Fruit fly (Drosophila melanogaster) whole organism, embryonic: ENCODE measurements around the gene CG11741.

Source experiments
- B-H2 ChIP-seq: fragments of 200-800 bp; sonication (Bioruptor generic); optimal IDR thresholded peaks from 2 replicates; lab custom pipeline; 2018; ENCODE audit warnings: missing biosample characterization, mild to moderate bottlenecking, missing genetic modification characterization
- CG10979 ChIP-seq: fragments of 200-800 bp; sonication (Bioruptor generic); optimal IDR thresholded peaks from 2 replicates; lab custom pipeline; 2018; ENCODE audit warnings: missing biosample characterization, mild to moderate bottlenecking, missing genetic modification characterization, moderate library complexity
- CG11085 ChIP-seq: fragments of 200-800 bp; sonication (Bioruptor generic); IDR thresholded peaks from 2 replicates; pipeline ENCODE4 v1.3.6; 2022; ENCODE audit warnings: missing biosample characterization, missing genetic modification characterization
- CG11456 ChIP-seq: fragments of 200-800 bp; sonication (Bioruptor generic); IDR thresholded peaks from 3 replicates; pipeline ENCODE4 v1.3.6; 2022; ENCODE audit warnings: missing biosample characterization, missing genetic modification characterization
- CG13287 ChIP-seq: fragments of 200-800 bp; sonication (Bioruptor generic); IDR thresholded peaks from 2 replicates; pipeline ENCODE4 v1.3.6; 2022; ENCODE audit warnings: missing biosample characterization, missing genetic modification characterization; ENCODE audit not compliant: partially characterized antibody
- CG13894 ChIP-seq: fragments of 200-800 bp; sonication (Bioruptor generic); optimal IDR thresholded peaks from 3 replicates; lab custom pipeline; 2018; ENCODE audit warnings: missing biosample characterization, mild to moderate bottlenecking, missing genetic modification characterization, moderate library complexity
- CG15073 ChIP-seq: fragments of 200-800 bp; sonication (Bioruptor generic); optimal IDR thresholded peaks from 2 replicates; lab custom pipeline; 2016; ENCODE audit warnings: missing biosample characterization, missing genetic modification characterization
- CG15696 ChIP-seq: fragments of 200-800 bp; sonication (Bioruptor generic); optimal IDR thresholded peaks from 2 replicates; lab custom pipeline; 2019; ENCODE audit warnings: missing biosample characterization, mild to moderate bottlenecking, missing genetic modification characterization, moderate library complexity
- CG18599 ChIP-seq: fragments of 200-800 bp; sonication (Bioruptor generic); optimal IDR thresholded peaks from 3 replicates; lab custom pipeline; 2017; ENCODE audit warnings: missing biosample characterization, missing genetic modification characterization, mild to moderate bottlenecking, moderate library complexity, missing genetic modification reagents
- CG18764 ChIP-seq: fragments of 200-800 bp; sonication (Bioruptor generic); optimal IDR thresholded peaks from 3 replicates; lab custom pipeline; 2016; ENCODE audit warnings: missing biosample characterization, missing genetic modification characterization
- CG4404 ChIP-seq: fragments of 200-800 bp; sonication (Bioruptor generic); IDR thresholded peaks from 2 replicates; pipeline ENCODE4 v1.3.6; 2022; ENCODE audit warnings: missing biosample characterization, missing genetic modification characterization
- CG5180 ChIP-seq: fragments of 200-800 bp; sonication (Bioruptor generic); optimal IDR thresholded peaks from 3 replicates; lab custom pipeline; 2017; ENCODE audit warnings: missing biosample characterization, missing genetic modification characterization, mild to moderate bottlenecking, moderate library complexity, missing genetic modification reagents
- CG6813 ChIP-seq: fragments of 200-800 bp; sonication (Bioruptor generic); optimal IDR thresholded peaks from 2 replicates; lab custom pipeline; 2017; ENCODE audit warnings: missing biosample characterization, missing genetic modification characterization, mild to moderate bottlenecking, moderate library complexity, missing genetic modification reagents
- CG7745 ChIP-seq: fragments of 200-800 bp; sonication (Bioruptor generic); optimal IDR thresholded peaks from 2 replicates; lab custom pipeline; 2018; ENCODE audit warnings: missing biosample characterization, mild to moderate bottlenecking, missing genetic modification characterization, moderate library complexity
- CG7987 ChIP-seq: fragments of 200-800 bp; sonication (Bioruptor generic); optimal IDR thresholded peaks from 2 replicates; lab custom pipeline; 2018; ENCODE audit warnings: missing biosample characterization, mild to moderate bottlenecking, missing genetic modification characterization, moderate library complexity
- CG8944 ChIP-seq: fragments of 200-800 bp; sonication (Bioruptor generic); optimal IDR thresholded peaks from 3 replicates; lab custom pipeline; 2016; ENCODE audit warnings: missing biosample characterization, missing genetic modification characterization
- CG9609 ChIP-seq: fragments of 200-800 bp; sonication (Bioruptor generic); optimal IDR thresholded peaks from 3 replicates; lab custom pipeline; 2016; ENCODE audit warnings: missing biosample characterization, missing genetic modification characterization
- D ChIP-seq, 2 experiments: fragments of 200-800 bp in 1 of 2; fragments of >200 bp in 1 of 2; sonication (Bioruptor generic) in 1 of 2; optimal IDR thresholded peaks; 2 replicates in 1 of 2; 3 replicates in 1 of 2; lab custom pipeline; 2017; ENCODE audit warnings: mild to moderate bottlenecking in 1 of 2, missing biosample characterization in 1 of 2, missing genetic modification characterization in 1 of 2, missing genetic modification reagents in 1 of 2
- Eip74EF ChIP-seq, 2 experiments: fragments of 200-800 bp in 1 of 2; fragments of >200 bp in 1 of 2; sonication (Bioruptor generic) in 1 of 2; optimal IDR thresholded peaks; 2 replicates each; lab custom pipeline; 2017 to 2019; ENCODE audit warnings: missing biosample characterization in 2 of 2, missing genetic modification characterization in 2 of 2, mild to moderate bottlenecking in 1 of 2, moderate library complexity in 1 of 2
- HLH4C ChIP-seq: fragments of 200-800 bp; sonication (Bioruptor generic); IDR thresholded peaks from 3 replicates; pipeline ENCODE4 v1.3.6; 2022; ENCODE audit warnings: missing biosample characterization, missing genetic modification characterization; ENCODE audit not compliant: partially characterized antibody
- Hand ChIP-seq: fragments of 200-800 bp; sonication (Bioruptor generic); optimal IDR thresholded peaks from 2 replicates; lab custom pipeline; 2017; ENCODE audit warnings: mild to moderate bottlenecking, missing biosample characterization, missing genetic modification reagents, missing genetic modification characterization
- Hmr ChIP-seq: fragments of 200-800 bp; sonication (Bioruptor generic); optimal IDR thresholded peaks from 3 replicates; lab custom pipeline; 2017; ENCODE audit warnings: mild to moderate bottlenecking, missing biosample characterization, missing genetic modification reagents, missing genetic modification characterization
- Lpt ChIP-seq: fragments of >200 bp; optimal IDR thresholded peaks from 2 replicates; lab custom pipeline; 2018; ENCODE audit warnings: missing biosample characterization, missing genetic modification characterization
- MBD-R2 ChIP-seq: fragments of 200-800 bp; sonication (Bioruptor generic); IDR thresholded peaks from 2 replicates; pipeline ENCODE4 v1.3.6; 2022; ENCODE audit warnings: missing biosample characterization, missing genetic modification characterization
- Sin3A ChIP-seq: fragments of >200 bp; optimal IDR thresholded peaks from 2 replicates; lab custom pipeline; 2018
- Sox100B ChIP-seq: fragments of 200-800 bp; sonication (Bioruptor generic); optimal IDR thresholded peaks from 3 replicates; lab custom pipeline; 2018; ENCODE audit warnings: missing biosample characterization, mild to moderate bottlenecking, missing genetic modification characterization
- Sry-β ChIP-seq: fragments of 200-800 bp; sonication (Bioruptor generic); optimal IDR thresholded peaks from 2 replicates; lab custom pipeline; 2018; ENCODE audit warnings: missing biosample characterization, mild to moderate bottlenecking, missing genetic modification characterization, moderate library complexity
- Usf ChIP-seq: fragments of 200-800 bp; sonication (Bioruptor generic); optimal IDR thresholded peaks from 2 replicates; lab custom pipeline; 2017; ENCODE audit warnings: missing genotype, missing biosample characterization, missing genetic modification characterization
- ab ChIP-seq: fragments of 200-800 bp; sonication (Bioruptor generic); optimal IDR thresholded peaks from 2 replicates; lab custom pipeline; 2016; ENCODE audit warnings: missing biosample characterization, missing genetic modification characterization
- al ChIP-seq: fragments of 200-800 bp; sonication (Bioruptor generic); IDR thresholded peaks from 2 replicates; pipeline ENCODE4 v1.3.6; 2022; ENCODE audit warnings: missing biosample characterization, missing genetic modification characterization
- aop ChIP-seq: fragments of 200-800 bp; sonication (Bioruptor generic); IDR thresholded peaks from 2 replicates; pipeline ENCODE4 v1.3.6; 2022; ENCODE audit warnings: missing biosample characterization, missing genetic modification characterization
- bcd ChIP-seq: fragments of 200-800 bp; sonication (Bioruptor generic); optimal IDR thresholded peaks from 2 replicates; lab custom pipeline; 2017; ENCODE audit warnings: missing biosample characterization, mild to moderate bottlenecking, missing genetic modification characterization
- bsh ChIP-seq, 2 experiments: fragments of 200-800 bp; sonication (Bioruptor generic); optimal IDR thresholded peaks; 2 replicates each; lab custom pipeline; 2017 to 2018; ENCODE audit warnings: mild to moderate bottlenecking in 2 of 2, missing biosample characterization in 2 of 2, missing genetic modification characterization in 2 of 2, moderate library complexity in 1 of 2
- cg ChIP-seq: fragments of 200-800 bp; sonication (Bioruptor generic); optimal IDR thresholded peaks from 3 replicates; lab custom pipeline; 2019; ENCODE audit warnings: missing biosample characterization, mild to moderate bottlenecking, missing genetic modification characterization, moderate library complexity
- dmrt11E ChIP-seq: fragments of 200-800 bp; sonication (Bioruptor generic); optimal IDR thresholded peaks from 3 replicates; lab custom pipeline; 2018; ENCODE audit warnings: missing biosample characterization, mild to moderate bottlenecking, missing genetic modification characterization, moderate library complexity
- eve ChIP-seq, 2 experiments: fragments of >200 bp; optimal IDR thresholded peaks; 2 replicates each; lab custom pipeline; 2017; ENCODE audit warnings: missing biosample characterization in 2 of 2, missing genetic modification characterization in 2 of 2
- fd102C ChIP-seq: fragments of 200-800 bp; sonication (Bioruptor generic); optimal IDR thresholded peaks from 2 replicates; lab custom pipeline; 2018; ENCODE audit warnings: missing biosample characterization, mild to moderate bottlenecking, missing genetic modification characterization, moderate library complexity
- fd96Cb ChIP-seq: fragments of 200-800 bp; sonication (Bioruptor generic); optimal IDR thresholded peaks from 2 replicates; lab custom pipeline; 2018; ENCODE audit warnings: missing biosample characterization, mild to moderate bottlenecking, missing genetic modification characterization, moderate library complexity
- hb ChIP-seq: fragments of 200-800 bp; sonication (Bioruptor generic); IDR thresholded peaks from 3 replicates; pipeline ENCODE4 v1.3.6; 2022; ENCODE audit warnings: missing biosample characterization, missing genetic modification characterization; ENCODE audit not compliant: partially characterized antibody
- hbn ChIP-seq: fragments of 200-800 bp; sonication (Bioruptor generic); IDR thresholded peaks from 2 replicates; pipeline ENCODE4 v1.3.6; 2022; ENCODE audit warnings: missing biosample characterization, missing genetic modification characterization; ENCODE audit not compliant: partially characterized antibody
- kah ChIP-seq: fragments of 200-800 bp; sonication (Bioruptor generic); optimal IDR thresholded peaks from 2 replicates; lab custom pipeline; 2018; ENCODE audit warnings: missing biosample characterization, mild to moderate bottlenecking, missing genetic modification characterization
- nom ChIP-seq: fragments of 200-800 bp; sonication (Bioruptor generic); optimal IDR thresholded peaks from 2 replicates; lab custom pipeline; 2017; ENCODE audit warnings: missing biosample characterization, missing genetic modification characterization, mild to moderate bottlenecking, moderate library complexity, missing genetic modification reagents
- salm ChIP-seq: fragments of 200-800 bp; sonication (Bioruptor generic); optimal IDR thresholded peaks from 2 replicates; lab custom pipeline; 2018; ENCODE audit warnings: missing biosample characterization, mild to moderate bottlenecking, missing genetic modification characterization
- so ChIP-seq: fragments of 200-800 bp; sonication (Bioruptor generic); IDR thresholded peaks from 3 replicates; pipeline ENCODE4 v1.3.6; 2022; ENCODE audit warnings: missing biosample characterization, missing genetic modification characterization
- tin ChIP-seq: fragments of 200-800 bp; sonication (Bioruptor generic); optimal IDR thresholded peaks from 3 replicates; lab custom pipeline; 2016; ENCODE audit warnings: missing biosample characterization, missing genetic modification characterization
- usp ChIP-seq: fragments of >200 bp; optimal IDR thresholded peaks from 2 replicates; lab custom pipeline; 2017; ENCODE audit warnings: missing biosample characterization, missing genetic modification characterization
- vvl ChIP-seq: fragments of 200-800 bp; sonication (Bioruptor generic); IDR thresholded peaks from 2 replicates; pipeline ENCODE4 v1.3.6; 2022; ENCODE audit warnings: missing biosample characterization, missing genetic modification characterization
- zfh1 ChIP-seq: fragments of 200-800 bp; sonication (Bioruptor generic); IDR thresholded peaks from 3 replicates; pipeline ENCODE4 v1.3.6; 2022; ENCODE audit warnings: missing biosample characterization, missing genetic modification characterization
- zfh2 ChIP-seq: fragments of 200-800 bp; sonication (Bioruptor generic); optimal IDR thresholded peaks from 2 replicates; lab custom pipeline; 2016; ENCODE audit warnings: missing biosample characterization, missing genetic modification characterization

The CG11741 gene

DNA sequence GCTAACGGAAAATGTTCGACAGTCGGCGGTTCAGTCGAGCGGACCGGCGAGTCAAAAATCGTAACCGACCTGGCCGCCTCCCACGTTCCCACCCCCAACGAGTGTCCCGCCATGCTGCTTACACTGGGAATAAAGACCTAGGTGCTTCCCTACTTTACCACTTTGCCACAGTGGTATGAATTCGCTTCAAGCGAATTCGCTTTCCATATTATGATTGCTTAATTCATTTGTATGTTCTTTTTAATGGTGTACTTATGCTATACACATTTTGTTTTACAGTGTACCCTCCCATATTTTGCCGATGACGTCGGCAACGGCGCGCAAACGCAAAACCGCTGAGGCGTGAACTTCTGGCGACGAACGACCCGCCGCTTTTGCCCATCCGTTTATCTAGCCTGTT, 45.8 kb downstream of the CG11741 start (continued):
- TF ChIP-seq CG11085 (peak; percentile 40; the same call in 1 of the 2 replicates), zfh2 (GFP tag; lab: Kevin White, UChicago) (peak; percentile 30), CG6813 (GFP tag; lab: Kevin White, UChicago) (peak; percentile 58), al (peak; percentile 24; the same call in 1 of the 2 replicates), Usf (GFP tag; lab: Kevin White, UChicago) (no peak), fd96Cb (peak; percentile 73), zfh1 (peak; percentile 79; the same call in 2 of the 3 replicates), CG11456 (GFP tag; lab: Robert Waterston, UW) (peak; percentile 88; the same call in 2 of the 3 replicates), tin (GFP tag; lab: Kevin White, UChicago) (peak; percentile 77), hbn (GFP tag; lab: Robert Waterston, UW) (no peak), dmrt11E (tag; lab: Kevin White, UChicago) (peak; percentile 58), CG18599 (peak; percentile 87), D (optimal IDR thresholded peaks at IDR 0.05; lab: Kevin White, UChicago) (no peak), D (GFP tag; optimal IDR thresholded peaks at IDR 0.05; lab: Kevin White, UChicago) (peak; percentile 65), kah (GFP tag; lab: Kevin White, UChicago) (peak; percentile 12), Lpt (no peak), CG7987 (GFP tag; lab: Kevin White, UChicago) (no peak), bcd (GFP tag; lab: Kevin White, UChicago) (peak; percentile 78), eve (GFP tag; optimal IDR thresholded peaks at IDR 0.05; lab: Kevin White, UChicago) (no peak), CG13894 (tag; lab: Kevin White, UChicago) (no peak), B-H2 (GFP tag; lab: Kevin White, UChicago) (no peak), nom (GFP tag; lab: Kevin White, UChicago) (no peak), so (GFP tag; lab: Robert Waterston, UW) (peak; percentile 73; the same call in 2 of the 3 replicates), vvl (GFP tag; lab: Robert Waterston, UW) (peak; percentile 86), CG10979 (tag; lab: Kevin White, UChicago) (peak; percentile 73), Eip74EF (GFP tag; optimal IDR thresholded peaks at IDR 0.05; lab: Kevin White, UChicago) (no peak), cg (GFP tag; lab: Kevin White, UChicago) (no peak), hb (no peak), Hmr (GFP tag; lab: Kevin White, UChicago) (peak; percentile 73), salm (tag; lab: Kevin White, UChicago) (no peak), CG18764 (GFP tag; lab: Kevin White, UChicago) (peak; percentile 42), CG5180 (GFP tag; lab: Kevin White, UChicago) (peak; percentile 65), MBD-R2 (GFP tag; lab: Robert Waterston, UW) (peak; percentile 40; the same call in 1 of the 2 replicates), ab (GFP tag; lab: Kevin White, UChicago) (peak; percentile 35), bsh (GFP tag; optimal IDR thresholded peaks at IDR 0.05; lab: Kevin White, UChicago) (peak in 1 of 2 experiments; percentile 73), Sry-β (no peak), CG7745 (no peak), HLH4C (GFP tag; lab: Robert Waterston, UW) (no peak), CG13287 (no peak), aop (GFP tag; lab: Robert Waterston, UW) (no peak), CG15073 (no peak), Sox100B (GFP tag; lab: Kevin White, UChicago) (peak; percentile 46), CG15696 (no peak), Hand (GFP tag; lab: Kevin White, UChicago) (peak; percentile 62), CG4404 (peak; percentile 49; the same call in 1 of the 2 replicates), CG9609 (GFP tag; lab: Kevin White, UChicago) (peak; percentile 63), usp (GFP tag; lab: Kevin White, UChicago) (no peak), fd102C (no peak), Sin3A (lab: Kevin White, UChicago) (no peak), CG8944 (peak; percentile 26)
